Fruit fly (Drosophila melanogaster) whole organism, embryonic: ENCODE data around the gene Lim3.

Source experiments
- CG11398 ChIP-seq: fragments of 200-800 bp; sonication (Bioruptor generic); optimal IDR thresholded peaks from 2 replicates; lab custom pipeline; 2016; ENCODE audit warnings: missing biosample characterization, missing genetic modification characterization
- CG1792 ChIP-seq: fragments of 200-800 bp; sonication (Bioruptor generic); optimal IDR thresholded peaks from 2 replicates; lab custom pipeline; 2016; ENCODE audit warnings: missing biosample characterization, missing genetic modification characterization
- CG7987 ChIP-seq: fragments of 200-800 bp; sonication (Bioruptor generic); optimal IDR thresholded peaks from 2 replicates; lab custom pipeline; 2018; ENCODE audit warnings: missing biosample characterization, mild to moderate bottlenecking, missing genetic modification characterization, moderate library complexity
- h ChIP-seq: fragments of >200 bp; optimal IDR thresholded peaks from 2 replicates; lab custom pipeline; 2017
- lola ChIP-seq, 3 experiments: fragments of >200 bp in 2 of 3; fragments of 200-800 bp in 1 of 3; sonication (Bioruptor generic) in 1 of 3; optimal IDR thresholded peaks; 2 replicates each; lab custom pipeline; 2017 to 2019; ENCODE audit warnings: missing biosample characterization in 3 of 3, missing genetic modification characterization in 3 of 3, mild to moderate bottlenecking in 1 of 3, moderate library complexity in 1 of 3
- otp ChIP-seq: fragments of 200-800 bp; sonication (Bioruptor generic); IDR thresholded peaks from 3 replicates; pipeline ENCODE4, ENCODE4 v1.3.6; 2022; ENCODE audit warnings: missing biosample characterization, missing genetic modification characterization
- sqz ChIP-seq: fragments of 200-800 bp; sonication (Bioruptor generic); optimal IDR thresholded peaks from 3 replicates; lab custom pipeline; 2018; ENCODE audit warnings: missing biosample characterization, mild to moderate bottlenecking, missing genetic modification characterization
- unc-4 ChIP-seq: fragments of 200-800 bp; sonication (Bioruptor generic); IDR thresholded peaks from 2 replicates; pipeline ENCODE4 v1.3.6; 2022; ENCODE audit warnings: missing biosample characterization, missing genetic modification characterization; ENCODE audit not compliant: partially characterized antibody

DNA sequence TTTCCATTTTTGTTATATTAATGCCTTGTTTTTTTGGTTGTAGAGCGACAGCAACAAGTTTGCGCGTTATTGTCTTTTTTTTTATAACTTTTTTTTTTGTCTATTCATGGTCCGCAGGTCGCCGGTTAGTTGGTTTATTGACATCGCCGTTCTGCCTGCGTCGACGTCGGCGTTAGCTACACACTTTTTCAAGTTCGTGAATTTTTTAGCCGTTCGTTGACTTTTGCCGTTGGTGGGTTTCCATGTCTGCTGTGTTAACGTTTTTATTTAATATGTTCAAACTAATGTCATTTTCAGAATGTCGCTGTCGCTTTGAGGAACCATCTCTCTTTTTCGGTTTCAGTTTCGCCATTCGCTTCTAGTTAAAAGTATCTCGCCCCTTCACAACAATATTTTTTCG lies 38.4 kb upstream of the Lim3 start:
- no peak for TF ChIP-seq CG7987 (GFP tag; lab: Kevin White, UChicago)
- TF ChIP-seq CG11398 (GFP tag; lab: Kevin White, UChicago): no peak
- TF ChIP-seq otp (GFP tag; lab: Robert Waterston, UW): no peak
- no peak for TF ChIP-seq sqz (GFP tag; lab: Kevin White, UChicago)
- TF ChIP-seq h (lab: Kevin White, UChicago): no peak
- TF ChIP-seq unc-4: no peak
- no peak for TF ChIP-seq CG1792 (GFP tag; lab: Kevin White, UChicago)
- no peak for TF ChIP-seq lola (GFP tag; optimal IDR thresholded peaks at IDR 0.05; lab: Kevin White, UChicago)
